Worm (Caenorhabditis elegans): ENCODE data around the gene kmo-2.

The kmo-2 gene

ce11 chrV:12085867-12086634 lies 17.7 kb upstream of the kmo-2 start:
- TF ChIP-seq tra-4 (tag; optimal IDR thresholded peaks at IDR 0.05), result no peak
- TF ChIP-seq flt-1 (GFP tag; IDR thresholded peaks at IDR 0.05), result no peak
- TF ChIP-seq ets-7 (tag; optimal IDR thresholded peaks at IDR 0.05), result no peak
- TF ChIP-seq ama-1 (optimal IDR thresholded peaks at IDR 0.05), result no peak
- TF ChIP-seq sea-1 (GFP tag; conservative IDR thresholded peaks at IDR 0.05), result no peak
- no peak for TF ChIP-seq B0310.2 (tag; optimal IDR thresholded peaks at IDR 0.05)

ce11 chrV:12084216-12084615 lies 15.9 kb upstream of the kmo-2 start, which contains the start of gene R07B7.8:
R07B7.8 (minus strand) TSS chrV:12084316.
- TF ChIP-seq sea-1 (GFP tag; conservative IDR thresholded peaks at IDR 0.05) (no peak), pes-1 (GFP tag; IDR thresholded peaks at IDR 0.05) (no peak), hmbx-1 (tag; optimal IDR thresholded peaks at IDR 0.05) (no peak), flt-1 (GFP tag; IDR thresholded peaks at IDR 0.05) (no peak), F13C5.2 (tag; optimal IDR thresholded peaks at IDR 0.05) (no peak), ets-7 (tag; optimal IDR thresholded peaks at IDR 0.05) (no peak), hmg-4 (GFP tag; optimal IDR thresholded peaks at IDR 0.05) (no peak)

- TF ChIP-seq tra-4 (tag; optimal IDR thresholded peaks at IDR 0.05), result no peak
These were observed 14.6 kb upstream of the kmo-2 start, which contains the start of gene R07B7.10 for ce11 chrV:12082932-12083331. R07B7.10 (plus strand) TSS chrV:12083216.

DNA sequence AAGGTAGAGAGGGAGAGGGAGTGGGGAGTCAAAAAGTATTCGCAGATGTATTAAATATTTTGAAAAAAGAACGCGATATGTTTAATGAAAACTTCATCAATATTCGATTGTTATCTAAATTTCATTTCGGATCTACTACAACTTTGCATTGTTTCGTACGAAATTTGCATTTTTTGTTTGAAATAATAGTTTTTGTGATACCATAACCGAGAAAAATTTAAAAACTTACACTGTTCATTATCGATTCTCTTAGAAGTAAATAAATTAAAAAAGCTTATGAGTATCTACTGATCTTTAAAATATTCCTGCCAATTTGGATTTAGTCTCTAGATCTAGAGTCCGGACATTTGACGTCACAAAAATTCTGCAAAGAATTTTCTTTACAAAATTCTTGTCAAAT lies 11.9 kb upstream of the kmo-2 start, which contains the start of gene R07B7.9:
Gene R07B7.9, minus strand, starts transcription at position 101 of the 400 bp plus-strand sequence.
- TF ChIP-seq tbx-37 (GFP tag; conservative IDR thresholded peaks at IDR 0.05), result no peak
- no peak for TF ChIP-seq ceh-36 (tag; optimal IDR thresholded peaks at IDR 0.05)
- TF ChIP-seq sea-1 (GFP tag; conservative IDR thresholded peaks at IDR 0.05), result no peak
- TF ChIP-seq tbx-11 (GFP tag; IDR thresholded peaks at IDR 0.05), result no peak
- TF ChIP-seq F13C5.2 (tag; optimal IDR thresholded peaks at IDR 0.05), result no peak
- TF ChIP-seq hnd-1 (tag; optimal IDR thresholded peaks at IDR 0.05), result no peak
- TF ChIP-seq hmg-4 (GFP tag; optimal IDR thresholded peaks at IDR 0.05), result no peak

DNA sequence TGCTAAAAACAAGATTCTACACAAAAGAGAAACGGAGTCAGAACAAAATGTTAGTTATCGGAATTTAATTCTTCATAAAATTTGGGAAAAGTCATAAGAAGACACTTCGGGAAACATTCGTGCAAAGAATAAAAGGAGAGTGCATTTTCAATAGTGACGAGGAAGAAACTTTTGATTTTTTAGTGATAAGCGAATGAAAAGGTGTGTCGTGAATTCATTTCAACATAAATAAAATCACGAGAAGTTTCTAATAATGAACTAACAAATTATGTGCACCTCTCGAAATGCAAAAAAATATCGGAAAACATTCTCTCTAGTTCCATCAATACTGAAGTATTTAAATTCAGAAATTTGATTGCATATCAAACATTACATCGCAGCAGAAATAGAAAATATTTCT lies 7.6 kb upstream of the kmo-2 start:
- no peak for TF ChIP-seq tra-4 (tag; optimal IDR thresholded peaks at IDR 0.05)
- no peak for TF ChIP-seq hmbx-1 (tag; optimal IDR thresholded peaks at IDR 0.05)
- no peak for TF ChIP-seq ceh-13 (GFP tag; optimal IDR thresholded peaks at IDR 0.05)
- TF ChIP-seq ceh-36 (tag; optimal IDR thresholded peaks at IDR 0.05), result no peak
- no peak for TF ChIP-seq flt-1 (GFP tag; IDR thresholded peaks at IDR 0.05)
- TF ChIP-seq ama-1 (optimal IDR thresholded peaks at IDR 0.05), result no peak
- no peak for TF ChIP-seq aly-1 (tag; optimal IDR thresholded peaks at IDR 0.05)
- TF ChIP-seq ets-7 (tag; optimal IDR thresholded peaks at IDR 0.05), result no peak
- no peak for TF ChIP-seq tbx-11 (GFP tag; IDR thresholded peaks at IDR 0.05)
- no peak for TF ChIP-seq tbx-37 (GFP tag; conservative IDR thresholded peaks at IDR 0.05)
- TF ChIP-seq scrt-1 (GFP tag; IDR thresholded peaks at IDR 0.05), result no peak
- TF ChIP-seq pes-1 (GFP tag; IDR thresholded peaks at IDR 0.05), result no peak
- no peak for TF ChIP-seq B0310.2 (tag; optimal IDR thresholded peaks at IDR 0.05)
- TF ChIP-seq hmg-4 (GFP tag; optimal IDR thresholded peaks at IDR 0.05), result no peak
- TF ChIP-seq hnd-1 (tag; optimal IDR thresholded peaks at IDR 0.05), result no peak
- TF ChIP-seq sea-1 (GFP tag; conservative IDR thresholded peaks at IDR 0.05), result no peak
- no peak for TF ChIP-seq F13C5.2 (tag; optimal IDR thresholded peaks at IDR 0.05)

DNA sequence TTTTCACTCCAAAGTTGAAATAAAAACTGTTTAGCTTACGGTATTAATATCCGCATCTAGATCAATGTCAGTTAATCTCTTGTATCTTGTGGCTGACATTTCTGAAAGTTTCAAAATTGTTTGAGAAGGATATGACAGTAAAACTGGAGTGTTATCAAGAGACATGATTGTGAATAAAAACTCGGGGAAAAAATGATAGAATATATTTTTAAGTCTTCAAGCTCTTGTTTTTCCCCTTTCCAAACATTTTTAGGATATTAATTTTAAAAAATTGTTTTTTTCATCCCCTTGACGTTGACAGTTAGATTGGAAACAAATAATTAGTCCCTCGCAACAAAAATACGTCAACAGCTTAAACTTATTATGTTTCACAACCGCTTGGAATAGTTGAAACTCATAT lies 6.5 kb upstream of the kmo-2 start, which contains the start of gene R07B7.6:
Gene R07B7.6, minus strand, starts transcription at position 101 of the 400 bp plus-strand sequence.
- no peak for TF ChIP-seq hnd-1 (tag; optimal IDR thresholded peaks at IDR 0.05)

- TF ChIP-seq sea-1 (GFP tag; conservative IDR thresholded peaks at IDR 0.05) (no peak), tbx-37 (GFP tag; conservative IDR thresholded peaks at IDR 0.05) (no peak), hnd-1 (tag; optimal IDR thresholded peaks at IDR 0.05) (no peak), scrt-1 (GFP tag; IDR thresholded peaks at IDR 0.05) (no peak), F13C5.2 (tag; optimal IDR thresholded peaks at IDR 0.05) (no peak), tra-4 (tag; optimal IDR thresholded peaks at IDR 0.05) (no peak), flt-1 (GFP tag; IDR thresholded peaks at IDR 0.05) (no peak), pes-1 (GFP tag; IDR thresholded peaks at IDR 0.05) (no peak), ceh-36 (tag; optimal IDR thresholded peaks at IDR 0.05) (no peak), hmg-4 (GFP tag; optimal IDR thresholded peaks at IDR 0.05) (no peak), ceh-13 (GFP tag; optimal IDR thresholded peaks at IDR 0.05) (no peak), hmbx-1 (tag; optimal IDR thresholded peaks at IDR 0.05) (no peak)
These were observed 3.1 kb upstream of the kmo-2 start for ce11 chrV:12071483-12071882.

- TF ChIP-seq sea-1 (GFP tag; conservative IDR thresholded peaks at IDR 0.05) (no peak), F13C5.2 (tag; optimal IDR thresholded peaks at IDR 0.05) (no peak), tbx-37 (GFP tag; conservative IDR thresholded peaks at IDR 0.05) (no peak), aly-1 (tag; optimal IDR thresholded peaks at IDR 0.05) (no peak), B0310.2 (tag; optimal IDR thresholded peaks at IDR 0.05) (no peak), hnd-1 (tag; optimal IDR thresholded peaks at IDR 0.05) (no peak), tbx-11 (GFP tag; IDR thresholded peaks at IDR 0.05) (no peak), scrt-1 (GFP tag; IDR thresholded peaks at IDR 0.05) (no peak), tra-4 (tag; optimal IDR thresholded peaks at IDR 0.05) (no peak), hmg-4 (GFP tag; optimal IDR thresholded peaks at IDR 0.05) (no peak), pes-1 (GFP tag; IDR thresholded peaks at IDR 0.05) (no peak), ets-7 (tag; optimal IDR thresholded peaks at IDR 0.05) (no peak), hmbx-1 (tag; optimal IDR thresholded peaks at IDR 0.05) (no peak), ama-1 (optimal IDR thresholded peaks at IDR 0.05) (no peak), ceh-13 (GFP tag; optimal IDR thresholded peaks at IDR 0.05) (no peak)
These were observed 2.1 kb upstream of the kmo-2 start, which contains the start of gene kmo-1 for ce11 chrV:12070419-12070818. kmo-1 (minus strand) TSS chrV:12070519.

Data from whole organism, early embryonic.